Fruit fly (Drosophila melanogaster): Measurements from ENCODE around the gene CG6414.
A peak's percentile ranks its signal among the peaks of the same experiment; 100 is the strongest.

- TF ChIP-seq jim (GFP tag; optimal IDR thresholded peaks at IDR 0.05): no peak
- TF ChIP-seq fru (GFP tag; optimal IDR thresholded peaks at IDR 0.05): no peak
- TF ChIP-seq Hnf4 (GFP tag; optimal IDR thresholded peaks at IDR 0.05): no peak
- TF ChIP-seq Sp1 (GFP tag; optimal IDR thresholded peaks at IDR 0.05): peak; percentile 8
- TF ChIP-seq Dif (GFP tag; optimal IDR thresholded peaks at IDR 0.05; ENCODE audit: partially characterized antibody): no peak
- TF ChIP-seq Dfd (GFP tag; optimal IDR thresholded peaks at IDR 0.05): no peak
These were observed 41.7 kb upstream of the CG6414 start for dm6 chrX:4012844-4013243.
